Fruit fly (Drosophila melanogaster): ENCODE measurements around the gene bdwf.

Gene bdwf

DNA sequence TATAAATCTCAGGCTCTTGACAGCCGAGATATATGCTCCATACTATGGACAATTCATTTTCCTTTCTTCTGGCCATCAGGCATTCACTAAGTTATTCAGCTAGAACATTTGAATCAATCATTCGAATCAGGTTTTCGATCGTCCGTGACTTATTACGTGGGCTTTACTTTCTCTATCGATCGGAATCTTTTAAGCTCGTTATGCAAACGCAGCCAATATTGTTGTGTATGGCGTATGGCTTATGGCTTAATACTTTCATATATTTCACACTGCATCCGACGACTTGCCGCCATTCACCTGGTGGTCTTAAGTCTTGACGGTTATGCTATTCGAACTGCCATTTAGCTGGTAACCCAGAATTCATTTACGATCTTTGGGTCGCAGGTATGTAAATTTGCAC, 26.7 kb downstream of the bdwf start (continued):
- TF ChIP-seq Blimp-1 (GFP tag; optimal IDR thresholded peaks at IDR 0.05) (peak; percentile 64), CG8765 (GFP tag; IDR thresholded peaks at IDR 0.05) (no peak), Jarid2 (GFP tag; optimal IDR thresholded peaks at IDR 0.05) (no peak), sisA (GFP tag; IDR thresholded peaks at IDR 0.05) (no peak), CG10267 (tag; optimal IDR thresholded peaks at IDR 0.05) (no peak), B-H1 (GFP tag; IDR thresholded peaks at IDR 0.05) (no peak), pnt (GFP tag; optimal IDR thresholded peaks at IDR 0.05) (no peak), peb (GFP tag; IDR thresholded peaks at IDR 0.05) (no peak), ewg (GFP tag; optimal IDR thresholded peaks at IDR 0.05) (no peak)

- peak; percentile 8 for TF ChIP-seq ewg (GFP tag; optimal IDR thresholded peaks at IDR 0.05)
- no peak for TF ChIP-seq odd (GFP tag; optimal IDR thresholded peaks at IDR 0.05)
Observed at dm6 chr3R:17014276-17014675, 28.7 kb downstream of the bdwf start, which contains the start of gene Pxd. TSS of gene Pxd (plus strand) at chr3R:17014576.

DNA sequence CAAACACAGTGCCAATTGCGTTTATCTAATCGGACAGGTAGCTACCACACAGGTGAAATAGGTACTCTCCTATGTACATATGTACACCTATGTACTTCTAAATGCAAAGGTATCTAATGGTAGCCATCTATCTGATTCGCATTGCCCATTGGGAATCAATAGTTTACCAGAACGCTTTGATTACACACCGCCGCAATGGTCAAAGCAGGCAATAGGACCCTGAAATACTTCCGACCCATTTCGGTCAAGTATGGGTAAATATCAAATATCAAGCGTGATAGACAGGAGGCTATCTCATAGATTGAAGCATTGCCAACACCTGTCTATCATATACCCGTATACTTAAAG, 34.3 kb downstream of the bdwf start:
- no peak for TF ChIP-seq sob (GFP tag; IDR thresholded peaks at IDR 0.05)
- no peak for TF ChIP-seq Atf6 (GFP tag; IDR thresholded peaks at IDR 0.05)
- TF ChIP-seq CG1647 (GFP tag; optimal IDR thresholded peaks at IDR 0.05): no peak
- TF ChIP-seq gro (GFP tag; optimal IDR thresholded peaks at IDR 0.05): no peak
- no peak for TF ChIP-seq Asciz (GFP tag; optimal IDR thresholded peaks at IDR 0.05)
- TF ChIP-seq grn (GFP tag; optimal IDR thresholded peaks at IDR 0.05): peak; percentile 53
- peak; percentile 65 for TF ChIP-seq Elba2 (GFP tag; optimal IDR thresholded peaks at IDR 0.05)
- no peak for TF ChIP-seq CG6272 (GFP tag; IDR thresholded peaks at IDR 0.05)
- TF ChIP-seq CG7556 (GFP tag; optimal IDR thresholded peaks at IDR 0.05): no peak
- 0 out of 2 replicates have a peak, but pooled peaks have one; percentile 13 for TF ChIP-seq GATAe (GFP tag; conservative IDR thresholded peaks at IDR 0.05)
- TF ChIP-seq maf-S (GFP tag; optimal IDR thresholded peaks at IDR 0.05): no peak
- TF ChIP-seq mirr (GFP tag; optimal IDR thresholded peaks at IDR 0.05): peak; percentile 93

DNA sequence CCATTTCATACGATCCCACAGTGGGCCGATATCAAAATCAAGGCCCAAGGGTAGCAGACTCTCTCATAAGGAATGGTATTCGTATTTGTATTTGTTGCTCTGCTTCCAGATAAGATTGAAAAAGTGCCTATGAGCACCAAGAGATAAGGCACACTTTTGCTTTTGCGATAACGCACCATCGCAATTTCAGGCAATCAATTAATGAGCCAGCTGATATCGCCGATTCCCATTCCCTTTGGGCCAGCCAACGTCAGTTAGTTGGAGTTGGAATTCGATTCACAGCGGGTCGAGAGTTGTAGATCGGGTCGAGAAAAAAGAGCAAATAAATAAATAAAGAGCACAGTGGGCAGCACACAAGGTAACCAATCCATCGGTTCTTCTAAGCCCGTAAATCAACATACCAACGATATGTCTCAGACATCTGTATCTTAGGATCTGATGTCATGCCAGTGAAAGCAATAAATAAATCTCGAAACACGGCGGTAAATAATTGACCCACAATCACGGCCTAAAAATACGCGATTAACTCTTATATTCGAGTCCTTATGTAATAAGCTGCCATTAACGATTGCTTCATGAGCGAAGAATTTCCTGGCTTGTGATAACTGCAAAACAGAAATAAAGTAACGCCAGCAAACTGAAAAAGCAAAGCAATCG, 34.8 kb downstream of the bdwf start, which contains the start of gene CG8907:
TSS of gene CG8907 (plus strand) at position 252 of the 657 bp plus-strand sequence.
- TF ChIP-seq BtbVII (GFP tag; optimal IDR thresholded peaks at IDR 0.05) (peak; percentile 20), CG10543 (GFP tag; optimal IDR thresholded peaks at IDR 0.05) (peak; percentile 39), PHDP (tag; optimal IDR thresholded peaks at IDR 0.05) (no peak), CG15601 (tag; optimal IDR thresholded peaks at IDR 0.05) (no peak), Pdp1 (GFP tag; optimal IDR thresholded peaks at IDR 0.05) (peak in 1 of 2 experiments; percentile 75), gro (GFP tag; optimal IDR thresholded peaks at IDR 0.05) (peak; percentile 6), B-H2 (GFP tag; optimal IDR thresholded peaks at IDR 0.05) (peak; percentile 9), trem (tag; optimal IDR thresholded peaks at IDR 0.05) (no peak), CG6813 (GFP tag; optimal IDR thresholded peaks at IDR 0.05) (no peak), Scr (GFP tag; IDR thresholded peaks at IDR 0.05; ENCODE audit: partially characterized antibody) (no peak), bbx (GFP tag; IDR thresholded peaks at IDR 0.05; ENCODE audit: partially characterized antibody) (no peak), CG18476 (GFP tag; optimal IDR thresholded peaks at IDR 0.05) (no peak), mirr (GFP tag; optimal IDR thresholded peaks at IDR 0.05) (peak; percentile 65), Dbx (GFP tag; IDR thresholded peaks at IDR 0.05) (peak; percentile 27; the same call in 1 of the 3 replicates), CG33557 (GFP tag; optimal IDR thresholded peaks at IDR 0.05) (no peak), Med (GFP tag) (peak; percentile 49), CG18599 (GFP tag; optimal IDR thresholded peaks at IDR 0.05) (peak; percentile 11), MBD-R2 (GFP tag; IDR thresholded peaks at IDR 0.05) (peak; percentile 12; the same call in 1 of the 2 replicates), CG7987 (GFP tag; optimal IDR thresholded peaks at IDR 0.05) (no peak), pzg (GFP tag; optimal IDR thresholded peaks at IDR 0.05) (no peak), CG34376 (GFP tag; optimal IDR thresholded peaks at IDR 0.05) (peak; percentile 49), Rfx (GFP tag; IDR thresholded peaks at IDR 0.05) (peak; percentile 15; the same call in 1 of the 2 replicates), Hr78 (GFP tag; optimal IDR thresholded peaks at IDR 0.05) (peak in 1 of 2 experiments; percentile 39), CG13775 (GFP tag; optimal IDR thresholded peaks at IDR 0.05) (no peak), CG6854 (GFP tag; optimal IDR thresholded peaks at IDR 0.05) (no peak)
